Fruit fly (Drosophila melanogaster): Measurements from ENCODE around the gene Imp.
A peak's percentile ranks its signal among the peaks of the same experiment; 100 is the strongest.

The Imp gene

DNA sequence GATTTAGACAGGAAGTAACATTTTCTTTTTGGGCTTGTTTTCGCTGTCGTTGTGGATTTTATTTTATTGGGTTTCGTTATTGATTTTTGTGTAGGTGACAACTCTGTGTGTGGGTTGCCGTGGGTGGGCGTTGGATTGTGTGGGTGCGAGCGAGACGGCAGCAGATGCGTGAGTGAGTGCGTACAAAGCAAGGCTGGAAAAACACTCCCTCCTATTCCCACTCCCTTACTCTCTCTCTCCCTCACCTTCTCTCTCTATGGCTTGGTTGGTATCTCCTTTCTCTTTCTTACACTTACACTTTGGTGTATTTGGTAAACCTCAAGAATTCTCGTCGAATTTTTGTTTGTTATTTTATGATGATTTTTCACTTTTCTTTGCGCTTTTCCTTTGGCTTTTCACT, 2.0 kb downstream of the Imp start (continued):
- no peak for TF ChIP-seq cwo (GFP tag; optimal IDR thresholded peaks at IDR 0.05)
- no peak for TF ChIP-seq dmrt11E (tag; optimal IDR thresholded peaks at IDR 0.05)
- TF ChIP-seq lbe (GFP tag; optimal IDR thresholded peaks at IDR 0.05), result no peak
- TF ChIP-seq crp (GFP tag; optimal IDR thresholded peaks at IDR 0.05), result no peak
- TF ChIP-seq CG9609 (GFP tag; optimal IDR thresholded peaks at IDR 0.05), result no peak
- no peak for TF ChIP-seq CG15011 (GFP tag; optimal IDR thresholded peaks at IDR 0.05)
- TF ChIP-seq CG13775 (GFP tag; optimal IDR thresholded peaks at IDR 0.05), result no peak
- TF ChIP-seq ci (GFP tag; IDR thresholded peaks at IDR 0.05), result 0 out of 3 replicates have a peak, but pooled peaks have one; percentile 8
- TF ChIP-seq bigmax (GFP tag; optimal IDR thresholded peaks at IDR 0.05), result no peak
- no peak for TF ChIP-seq CG15073 (GFP tag; optimal IDR thresholded peaks at IDR 0.05)
- no peak for TF ChIP-seq CG8478 (optimal IDR thresholded peaks at IDR 0.05)
- TF ChIP-seq z (GFP tag; IDR thresholded peaks at IDR 0.05), result peak; percentile 87
- TF ChIP-seq CG18262 (tag; optimal IDR thresholded peaks at IDR 0.05), result no peak
- TF ChIP-seq tna (GFP tag; IDR thresholded peaks at IDR 0.05; ENCODE audit: partially characterized antibody), result no peak
- no peak for TF ChIP-seq slp2 (GFP tag; optimal IDR thresholded peaks at IDR 0.05)
- TF ChIP-seq CG1602 (GFP tag; optimal IDR thresholded peaks at IDR 0.05), result no peak
- TF ChIP-seq CG4617 (GFP tag; optimal IDR thresholded peaks at IDR 0.05; ENCODE audit: borderline replicate concordance), result no peak
- TF ChIP-seq crol (GFP tag; IDR thresholded peaks at IDR 0.05), result peak; percentile 57; the same call in 1 of the 2 replicates
- peak; percentile 20 for TF ChIP-seq stwl (tag; optimal IDR thresholded peaks at IDR 0.05)
- TF ChIP-seq knrl (GFP tag; IDR thresholded peaks at IDR 0.05; ENCODE audit: partially characterized antibody), result no peak
- TF ChIP-seq vfl (GFP tag; optimal IDR thresholded peaks at IDR 0.05), result no peak
- no peak for TF ChIP-seq Atf3 (GFP tag; optimal IDR thresholded peaks at IDR 0.05)
- no peak for TF ChIP-seq otp (GFP tag; IDR thresholded peaks at IDR 0.05)
- TF ChIP-seq sr (GFP tag; IDR thresholded peaks at IDR 0.05), result 0 out of 3 replicates have a peak, but pooled peaks have one; percentile 41
- no peak for TF ChIP-seq CG30020 (tag; optimal IDR thresholded peaks at IDR 0.05)
- no peak for TF ChIP-seq grn (GFP tag; optimal IDR thresholded peaks at IDR 0.05)
- TF ChIP-seq psq (GFP tag; optimal IDR thresholded peaks at IDR 0.05), result no peak
- no peak for TF ChIP-seq CG7271 (tag; optimal IDR thresholded peaks at IDR 0.05)
- TF ChIP-seq CG30431 (GFP tag; optimal IDR thresholded peaks at IDR 0.05), result no peak
- no peak for TF ChIP-seq gt (GFP tag; IDR thresholded peaks at IDR 0.05)
- no peak for TF ChIP-seq CG5245 (GFP tag; optimal IDR thresholded peaks at IDR 0.05)
- no peak for TF ChIP-seq CG10654 (GFP tag; optimal IDR thresholded peaks at IDR 0.05)
- no peak for TF ChIP-seq tup (GFP tag; optimal IDR thresholded peaks at IDR 0.05)
- TF ChIP-seq pzg (GFP tag; optimal IDR thresholded peaks at IDR 0.05), result no peak
- no peak for TF ChIP-seq zfh2 (GFP tag; optimal IDR thresholded peaks at IDR 0.05)
- no peak for TF ChIP-seq ttk (GFP tag; IDR thresholded peaks at IDR 0.05)
- no peak for TF ChIP-seq phol (tag; optimal IDR thresholded peaks at IDR 0.05)
- TF ChIP-seq MTF-1 (GFP tag; optimal IDR thresholded peaks at IDR 0.05; ENCODE audit: borderline replicate concordance), result no peak
- no peak for TF ChIP-seq Nf-YB (GFP tag; optimal IDR thresholded peaks at IDR 0.05)
- TF ChIP-seq exex (tag; optimal IDR thresholded peaks at IDR 0.05), result no peak
- TF ChIP-seq CG31388 (GFP tag; optimal IDR thresholded peaks at IDR 0.05), result no peak
- no peak for TF ChIP-seq CG2889 (GFP tag; IDR thresholded peaks at IDR 0.05)
- TF ChIP-seq slbo (GFP tag; IDR thresholded peaks at IDR 0.05), result no peak
- no peak for TF ChIP-seq CG18764 (GFP tag; optimal IDR thresholded peaks at IDR 0.05)
- no peak for TF ChIP-seq gce (GFP tag; IDR thresholded peaks at IDR 0.05)
- TF ChIP-seq CG10267 (tag; optimal IDR thresholded peaks at IDR 0.05), result no peak
- no peak for TF ChIP-seq CG13424 (tag; optimal IDR thresholded peaks at IDR 0.05)
- TF ChIP-seq ranshi (GFP tag; IDR thresholded peaks at IDR 0.05), result no peak
- no peak for TF ChIP-seq CG11247 (GFP tag; IDR thresholded peaks at IDR 0.05)
- no peak for TF ChIP-seq sna (GFP tag; IDR thresholded peaks at IDR 0.05; ENCODE audit: partially characterized antibody)
- TF ChIP-seq ems (GFP tag; optimal IDR thresholded peaks at IDR 0.05), result no peak
- TF ChIP-seq chn (GFP tag; optimal IDR thresholded peaks at IDR 0.05), result peak; percentile 73
